Fruit fly (Drosophila melanogaster) whole organism, embryonic: ENCODE data around the gene Spt7.

ENCODE experiments used
- Ada2b ChIP-seq: fragments of 200-800 bp; sonication (Bioruptor generic); IDR thresholded peaks from 2 replicates; pipeline ENCODE4 v1.3.6; 2022; ENCODE audit warnings: missing biosample characterization, missing genetic modification characterization
- Antp ChIP-seq: fragments of 200-800 bp; sonication (Bioruptor generic); optimal IDR thresholded peaks from 3 replicates; lab custom pipeline; 2016; ENCODE audit warnings: missing biosample characterization, missing genetic modification characterization
- Atf-2 ChIP-seq: fragments of 200-800 bp; sonication (Bioruptor generic); optimal IDR thresholded peaks from 2 replicates; lab custom pipeline; 2016; ENCODE audit warnings: missing biosample characterization, missing genetic modification characterization
- CG11398 ChIP-seq: fragments of 200-800 bp; sonication (Bioruptor generic); optimal IDR thresholded peaks from 2 replicates; lab custom pipeline; 2016; ENCODE audit warnings: missing biosample characterization, missing genetic modification characterization
- CG12299 ChIP-seq: fragments of 200-800 bp; sonication (Bioruptor generic); optimal IDR thresholded peaks from 2 replicates; lab custom pipeline; 2018; ENCODE audit warnings: missing biosample characterization, mild to moderate bottlenecking, missing genetic modification characterization
- CG12391 ChIP-seq: fragments of 200-800 bp; sonication (Bioruptor generic); optimal IDR thresholded peaks from 3 replicates; lab custom pipeline; 2018; ENCODE audit warnings: missing biosample characterization, mild to moderate bottlenecking, missing genetic modification characterization, moderate library complexity
- CG14860 ChIP-seq: fragments of 200-800 bp; sonication (Bioruptor generic); IDR thresholded peaks from 3 replicates; pipeline ENCODE4 v1.3.6; 2022; ENCODE audit warnings: missing biosample characterization, missing genetic modification characterization; ENCODE audit not compliant: partially characterized antibody
- CG30403 ChIP-seq: fragments of 200-800 bp; sonication (Bioruptor generic); optimal IDR thresholded peaks from 3 replicates; lab custom pipeline; 2016; ENCODE audit warnings: missing biosample characterization, missing genetic modification characterization
- CG30431 ChIP-seq: fragments of 200-800 bp; sonication (Bioruptor generic); optimal IDR thresholded peaks from 2 replicates; lab custom pipeline; 2017; ENCODE audit warnings: missing biosample characterization, missing genetic modification characterization
- CG3407 ChIP-seq: fragments of 200-800 bp; sonication (Bioruptor generic); optimal IDR thresholded peaks from 2 replicates; lab custom pipeline; 2018; ENCODE audit warnings: missing biosample characterization, mild to moderate bottlenecking, missing genetic modification characterization
- CG34422 ChIP-seq: fragments of 200-800 bp; sonication (Bioruptor generic); IDR thresholded peaks from 3 replicates; pipeline ENCODE4 v1.3.6; 2022; ENCODE audit warnings: missing biosample characterization, missing genetic modification characterization
- CG3726 ChIP-seq: fragments of 200-800 bp; sonication (Bioruptor generic); IDR thresholded peaks from 3 replicates; pipeline ENCODE4, ENCODE4 v1.3.6; 2022; ENCODE audit warnings: missing biosample characterization, missing genetic modification characterization
- CG42726 ChIP-seq: fragments of 200-800 bp; sonication (Bioruptor generic); IDR thresholded peaks from 2 replicates; pipeline ENCODE4 v1.3.6; 2022; ENCODE audit warnings: missing biosample characterization, missing genetic modification characterization; ENCODE audit not compliant: partially characterized antibody
- CG4282 ChIP-seq: fragments of 200-800 bp; sonication (Bioruptor generic); optimal IDR thresholded peaks from 2 replicates; lab custom pipeline; 2016; ENCODE audit warnings: missing biosample characterization, missing genetic modification characterization
- CG4854 ChIP-seq: fragments of 200-800 bp; sonication (Bioruptor generic); optimal IDR thresholded peaks from 2 replicates; lab custom pipeline; 2016; ENCODE audit warnings: missing biosample characterization, missing genetic modification characterization, inconsistent platforms
- CG6765 ChIP-seq: fragments of 200-800 bp; sonication (Bioruptor generic); optimal IDR thresholded peaks from 3 replicates; lab custom pipeline; 2017; ENCODE audit warnings: missing biosample characterization, mild to moderate bottlenecking, missing genetic modification characterization
- CG6813 ChIP-seq: fragments of 200-800 bp; sonication (Bioruptor generic); optimal IDR thresholded peaks from 2 replicates; lab custom pipeline; 2017; ENCODE audit warnings: missing biosample characterization, missing genetic modification characterization, mild to moderate bottlenecking, moderate library complexity, missing genetic modification reagents
- CG7839 ChIP-seq: fragments of 200-800 bp; sonication (Bioruptor generic); optimal IDR thresholded peaks from 3 replicates; lab custom pipeline; 2018; ENCODE audit warnings: missing biosample characterization, mild to moderate bottlenecking, missing genetic modification characterization, moderate library complexity
- CG8765 ChIP-seq: fragments of 200-800 bp; sonication (Bioruptor generic); IDR thresholded peaks from 2 replicates; pipeline ENCODE4 v1.3.6; 2022; ENCODE audit warnings: missing biosample characterization, missing genetic modification characterization
- CHES-1-like ChIP-seq: fragments of 200-800 bp; sonication (Bioruptor generic); optimal IDR thresholded peaks from 2 replicates; lab custom pipeline; 2016; ENCODE audit warnings: missing biosample characterization, missing genetic modification characterization
- Deaf1 ChIP-seq: fragments of 200-800 bp; optimal IDR thresholded peaks from 3 replicates; lab custom pipeline; 2019; ENCODE audit warnings: missing biosample characterization, mild to moderate bottlenecking, missing genetic modification characterization, moderate library complexity
- Dek ChIP-seq: fragments of 200-800 bp; sonication (Bioruptor generic); optimal IDR thresholded peaks from 3 replicates; lab custom pipeline; 2019; ENCODE audit warnings: missing biosample characterization, mild to moderate bottlenecking, missing genetic modification characterization, moderate library complexity
- Dll ChIP-seq: fragments of 200-800 bp; sonication (Bioruptor generic); IDR thresholded peaks from 4 replicates; pipeline ENCODE4 v1.3.6; 2022; ENCODE audit warnings: missing biosample characterization, missing genetic modification characterization; ENCODE audit not compliant: partially characterized antibody
- Doc3 ChIP-seq: fragments of 200-800 bp; sonication (Bioruptor generic); IDR thresholded peaks from 3 replicates; pipeline ENCODE4 v1.3.6; 2022; ENCODE audit warnings: missing biosample characterization, missing genetic modification characterization; ENCODE audit not compliant: partially characterized antibody
- H15 ChIP-seq: fragments of 200-800 bp; sonication (Bioruptor generic); IDR thresholded peaks from 3 replicates; pipeline ENCODE4 v1.3.6; 2022; ENCODE audit warnings: missing biosample characterization, missing genetic modification characterization
- Hand ChIP-seq: fragments of 200-800 bp; sonication (Bioruptor generic); optimal IDR thresholded peaks from 2 replicates; lab custom pipeline; 2017; ENCODE audit warnings: mild to moderate bottlenecking, missing biosample characterization, missing genetic modification reagents, missing genetic modification characterization
- Hmr ChIP-seq: fragments of 200-800 bp; sonication (Bioruptor generic); optimal IDR thresholded peaks from 3 replicates; lab custom pipeline; 2017; ENCODE audit warnings: mild to moderate bottlenecking, missing biosample characterization, missing genetic modification reagents, missing genetic modification characterization
- Nf-YB ChIP-seq: fragments of 200-800 bp; sonication (Bioruptor generic); optimal IDR thresholded peaks from 3 replicates; lab custom pipeline; 2019; ENCODE audit warnings: missing biosample characterization, mild to moderate bottlenecking, missing genetic modification characterization, moderate library complexity
- Scr ChIP-seq: fragments of 200-800 bp; sonication (Bioruptor generic); IDR thresholded peaks from 2 replicates; pipeline ENCODE4 v1.3.6; 2022; ENCODE audit warnings: missing biosample characterization, missing genetic modification characterization; ENCODE audit not compliant: partially characterized antibody
- Six4 ChIP-seq: fragments of 200-800 bp; sonication (Bioruptor generic); optimal IDR thresholded peaks from 2 replicates; lab custom pipeline; 2016; ENCODE audit warnings: missing biosample characterization, missing genetic modification characterization
- Sox100B ChIP-seq: fragments of 200-800 bp; sonication (Bioruptor generic); optimal IDR thresholded peaks from 3 replicates; lab custom pipeline; 2018; ENCODE audit warnings: missing biosample characterization, mild to moderate bottlenecking, missing genetic modification characterization
- Xbp1 ChIP-seq: fragments of 200-800 bp; sonication (Bioruptor generic); optimal IDR thresholded peaks from 3 replicates; lab custom pipeline; 2016; ENCODE audit warnings: missing biosample characterization, mild to moderate bottlenecking, missing genetic modification characterization
- ac ChIP-seq: fragments of 200-800 bp; sonication (Bioruptor generic); optimal IDR thresholded peaks from 3 replicates; lab custom pipeline; 2017; ENCODE audit warnings: missing biosample characterization, mild to moderate bottlenecking, missing genetic modification characterization
- ara ChIP-seq: fragments of 200-800 bp; sonication (Bioruptor generic); IDR thresholded peaks from 2 replicates; pipeline ENCODE4 v1.3.6; 2022; ENCODE audit warnings: missing biosample characterization, missing genetic modification characterization
- cas ChIP-seq: fragments of 200-800 bp; sonication (Bioruptor generic); IDR thresholded peaks from 2 replicates; pipeline ENCODE4 v1.3.6; 2022; ENCODE audit warnings: missing biosample characterization, missing genetic modification characterization
- caup ChIP-seq: fragments of 200-800 bp; sonication (Bioruptor generic); optimal IDR thresholded peaks from 3 replicates; lab custom pipeline; 2017; ENCODE audit warnings: missing biosample characterization, mild to moderate bottlenecking, missing genetic modification characterization, moderate library complexity; ENCODE audit not compliant: severe bottlenecking
- ems ChIP-seq: fragments of 200-800 bp; sonication (Bioruptor generic); optimal IDR thresholded peaks from 3 replicates; lab custom pipeline; 2016; ENCODE audit warnings: missing biosample characterization, missing genetic modification characterization
- gfzf ChIP-seq: fragments of 200-800 bp; sonication (Bioruptor generic); optimal IDR thresholded peaks from 2 replicates; lab custom pipeline; 2016; ENCODE audit warnings: missing biosample characterization, mild to moderate bottlenecking, missing genetic modification characterization, moderate library complexity
- gt ChIP-seq: fragments of 200-800 bp; sonication (Bioruptor generic); IDR thresholded peaks from 2 replicates; pipeline ENCODE4 v1.3.6; 2022; ENCODE audit warnings: missing biosample characterization, missing genetic modification characterization
- inv ChIP-seq: fragments of 200-800 bp; sonication (Bioruptor generic); IDR thresholded peaks from 2 replicates; pipeline ENCODE4 v1.3.6; 2022; ENCODE audit warnings: missing biosample characterization, missing genetic modification characterization; ENCODE audit not compliant: partially characterized antibody
- kah ChIP-seq: fragments of 200-800 bp; sonication (Bioruptor generic); optimal IDR thresholded peaks from 2 replicates; lab custom pipeline; 2018; ENCODE audit warnings: missing biosample characterization, mild to moderate bottlenecking, missing genetic modification characterization
- luna ChIP-seq: fragments of 200-800 bp; sonication (Bioruptor generic); optimal IDR thresholded peaks from 2 replicates; lab custom pipeline; 2016; ENCODE audit warnings: missing biosample characterization, missing genetic modification characterization
- mirr ChIP-seq: fragments of 200-800 bp; sonication (Bioruptor generic); optimal IDR thresholded peaks from 3 replicates; lab custom pipeline; 2018; ENCODE audit warnings: missing biosample characterization, mild to moderate bottlenecking, missing genetic modification characterization
- org-1 ChIP-seq: fragments of 200-800 bp; sonication (Bioruptor generic); optimal IDR thresholded peaks from 2 replicates; lab custom pipeline; 2017; ENCODE audit warnings: missing biosample characterization, missing genetic modification characterization
- pho ChIP-seq: fragments of 200-800 bp; sonication (Bioruptor generic); optimal IDR thresholded peaks from 2 replicates; lab custom pipeline; 2016; ENCODE audit warnings: missing biosample characterization, missing genetic modification characterization
- pita ChIP-seq: fragments of 200-800 bp; sonication (Bioruptor generic); optimal IDR thresholded peaks from 2 replicates; lab custom pipeline; 2017; ENCODE audit warnings: missing biosample characterization, mild to moderate bottlenecking, missing genetic modification characterization
- scrt ChIP-seq: fragments of 200-800 bp; sonication (Bioruptor generic); optimal IDR thresholded peaks from 2 replicates; lab custom pipeline; 2018; ENCODE audit warnings: missing biosample characterization, mild to moderate bottlenecking, missing genetic modification characterization, moderate library complexity
- zen ChIP-seq: fragments of 200-800 bp; sonication (Bioruptor generic); optimal IDR thresholded peaks from 3 replicates; lab custom pipeline; 2018; ENCODE audit warnings: missing biosample characterization, mild to moderate bottlenecking, missing genetic modification characterization, moderate library complexity
- zfh2 ChIP-seq: fragments of 200-800 bp; sonication (Bioruptor generic); optimal IDR thresholded peaks from 2 replicates; lab custom pipeline; 2016; ENCODE audit warnings: missing biosample characterization, missing genetic modification characterization

Spt7 gene

dm6 chrX:17880269-17880889, 30.1 kb downstream of the Spt7 start:
- TF ChIP-seq Dek (tag; lab: Kevin White, UChicago) (peak; percentile 95), CG4282 (GFP tag; lab: Kevin White, UChicago) (peak; percentile 66), inv (GFP tag; lab: Robert Waterston, UW) (no peak), Deaf1 (tag; lab: Kevin White, UChicago) (peak; percentile 69), Nf-YB (peak; percentile 78), CG8765 (GFP tag; lab: Robert Waterston, UW) (peak; percentile 83), cas (GFP tag; lab: Robert Waterston, UW) (peak; percentile 88), Sox100B (GFP tag; lab: Kevin White, UChicago) (peak; percentile 82), CG12391 (tag; lab: Kevin White, UChicago) (peak; percentile 94), pita (GFP tag; lab: Kevin White, UChicago) (no peak), Dll (GFP tag; lab: Robert Waterston, UW) (no peak), scrt (GFP tag; lab: Kevin White, UChicago) (peak; percentile 86), CG7839 (tag; lab: Kevin White, UChicago) (peak; percentile 97), gt (GFP tag; lab: Robert Waterston, UW) (peak; percentile 79), zfh2 (peak; percentile 98), Ada2b (GFP tag; lab: Robert Waterston, UW) (peak; percentile 95), mirr (GFP tag; lab: Kevin White, UChicago) (peak; percentile 91), Hand (GFP tag; lab: Kevin White, UChicago) (peak; percentile 84), ems (GFP tag; lab: Kevin White, UChicago) (peak; percentile 96), zen (tag; lab: Kevin White, UChicago) (peak; percentile 66), CG30431 (peak; percentile 89), CG42726 (GFP tag; lab: Robert Waterston, UW) (no peak), CG30403 (GFP tag; lab: Kevin White, UChicago) (peak; percentile 96), gfzf (GFP tag; lab: Kevin White, UChicago) (no peak), kah (peak; percentile 78), Antp (peak; percentile 96), Xbp1 (GFP tag; lab: Kevin White, UChicago) (peak; percentile 98), CG3726 (GFP tag; lab: Robert Waterston, UW) (peak; percentile 91), luna (peak; percentile 93), caup (GFP tag; lab: Kevin White, UChicago) (peak; percentile 91), CG34422 (GFP tag; lab: Robert Waterston, UW) (peak; percentile 96), CG12299 (tag; lab: Kevin White, UChicago) (peak; percentile 93), Doc3 (no peak), Hmr (GFP tag; lab: Kevin White, UChicago) (peak; percentile 96), Scr (GFP tag; lab: Robert Waterston, UW) (no peak), CG11398 (GFP tag; lab: Kevin White, UChicago) (peak; percentile 87), Atf-2 (peak; percentile 92), ara (GFP tag; lab: Robert Waterston, UW) (peak; percentile 94), pho (GFP tag; lab: Kevin White, UChicago) (peak; percentile 96), org-1 (peak; percentile 94), CHES-1-like (GFP tag; lab: Kevin White, UChicago) (peak; percentile 95), ac (GFP tag; lab: Kevin White, UChicago) (peak; percentile 63), CG6765 (GFP tag; lab: Kevin White, UChicago) (peak; percentile 85), H15 (peak; percentile 93), Six4 (peak; percentile 84), CG3407 (GFP tag; lab: Kevin White, UChicago) (peak; percentile 90), CG4854 (GFP tag; lab: Kevin White, UChicago) (peak; percentile 85), CG6813 (GFP tag; lab: Kevin White, UChicago) (peak; percentile 88), CG14860 (GFP tag; lab: Robert Waterston, UW) (no peak)
